Worm (Caenorhabditis elegans) whole organism, L4 larva: ENCODE measurements around the gene rgs-5.

ENCODE experiments used
- Y105C5A.15 ChIP-seq: fragments of 200-800 bp; sonication (Bioruptor generic); IDR thresholded peaks from 2 replicates; pipeline ENCODE4 v1.3.6; 2022; ENCODE audit warnings: missing genetic modification characterization, missing compliant biosample characterization
- nhr-102 ChIP-seq: sonication (generic microtip); optimal IDR thresholded peaks from 2 replicates; lab custom pipeline; 2016; ENCODE audit warnings: mild to moderate bottlenecking, missing genetic modification characterization, moderate library complexity, missing compliant biosample characterization
- php-3 ChIP-seq: fragments of 200-800 bp; sonication (Bioruptor generic); IDR thresholded peaks from 2 replicates; pipeline ENCODE4 v1.3.6; 2022; ENCODE audit warnings: missing genetic modification reagents, missing genetic modification characterization, missing compliant biosample characterization
- pqm-1 ChIP-seq: sonication (generic microtip); optimal IDR thresholded peaks from 2 replicates; lab custom pipeline; 2017; ENCODE audit warnings: missing biosample characterization, missing genetic modification characterization
- snpc-4 ChIP-seq: fragments of 150-350 bp; optimal IDR thresholded peaks from 2 replicates; lab custom pipeline; 2014; ENCODE audit warnings: missing biosample characterization, missing genetic modification characterization
- vab-7 ChIP-seq: fragments of 200-800 bp; sonication (Bioruptor generic); IDR thresholded peaks from 2 replicates; pipeline ENCODE4 v1.3.6; 2022; ENCODE audit warnings: missing genetic modification reagents, missing genetic modification characterization, missing compliant biosample characterization
- ztf-11 ChIP-seq: fragments of 150-350 bp; optimal IDR thresholded peaks from 2 replicates; lab custom pipeline; 2014; ENCODE audit warnings: missing biosample characterization, missing genetic modification characterization

ce11 chrIII:5660976-5661375, 37.4 kb upstream of the rgs-5 start, which contains the start of gene F54E7.6:
- TF ChIP-seq pqm-1 (tag; lab: Kevin White, UChicago) (no peak), Y105C5A.15 (no peak), php-3 (GFP tag; lab: Robert Waterston, UW) (no peak), nhr-102 (no peak), vab-7 (GFP tag; lab: Robert Waterston, UW) (no peak), ztf-11 (tag; lab: Kevin White, UChicago) (no peak), snpc-4 (no peak)
